Fruit fly (Drosophila melanogaster): Measurements from ENCODE around the gene Pbp95.
"Not testable (repeated sequence)": the region's sequence is repeated elsewhere in the genome, so short reads cannot be mapped to it uniquely, and the experiment has no call there.

Gene Pbp95

dm6 chr3R:8040843-8041242 is 27.3 kb downstream of the Pbp95 start, which contains the start of gene CG43060:
Gene CG43060, plus strand, starts transcription at chr3R:8041224.
- peak; percentile 38 for TF ChIP-seq CG14655 (GFP tag; optimal IDR thresholded peaks at IDR 0.05)
- no peak for TF ChIP-seq Snoo (tag; optimal IDR thresholded peaks at IDR 0.05)
- TF ChIP-seq CG32121 (GFP tag; IDR thresholded peaks at IDR 0.05) = no peak
- no peak for TF ChIP-seq gl (tag; optimal IDR thresholded peaks at IDR 0.05)
- no peak for TF ChIP-seq CG12605 (GFP tag; IDR thresholded peaks at IDR 0.05)
- peak; percentile 24; the same call in 1 of the 2 replicates for TF ChIP-seq Ets98B (GFP tag; IDR thresholded peaks at IDR 0.05)
- TF ChIP-seq CG34367 (tag; optimal IDR thresholded peaks at IDR 0.05) = no peak
- TF ChIP-seq D1 (tag; optimal IDR thresholded peaks at IDR 0.05) = no peak
- no peak for TF ChIP-seq Pif1B (GFP tag; optimal IDR thresholded peaks at IDR 0.05)
- no peak for TF ChIP-seq Pif1A (GFP tag; optimal IDR thresholded peaks at IDR 0.05)
- peak; percentile 22 for TF ChIP-seq CG8301 (tag; optimal IDR thresholded peaks at IDR 0.05)
- TF ChIP-seq CG9948 (tag; optimal IDR thresholded peaks at IDR 0.05) = no peak
- no peak for TF ChIP-seq CG13204 (GFP tag; optimal IDR thresholded peaks at IDR 0.05)
- peak; percentile 50; the same call in 2 of the 3 replicates for TF ChIP-seq CG4496 (GFP tag; IDR thresholded peaks at IDR 0.05)
- peak; percentile 29 for TF ChIP-seq CG17806 (tag; optimal IDR thresholded peaks at IDR 0.05)
- TF ChIP-seq CG10348 (GFP tag; IDR thresholded peaks at IDR 0.05) = no peak
- TF ChIP-seq CG8159 (tag; optimal IDR thresholded peaks at IDR 0.05) = peak; percentile 31
- no peak for TF ChIP-seq EcR (GFP tag; optimal IDR thresholded peaks at IDR 0.05)
- TF ChIP-seq rn (GFP tag; IDR thresholded peaks at IDR 0.05) = no peak
- no peak for TF ChIP-seq fd96Ca (GFP tag; IDR thresholded peaks at IDR 0.05)

DNA sequence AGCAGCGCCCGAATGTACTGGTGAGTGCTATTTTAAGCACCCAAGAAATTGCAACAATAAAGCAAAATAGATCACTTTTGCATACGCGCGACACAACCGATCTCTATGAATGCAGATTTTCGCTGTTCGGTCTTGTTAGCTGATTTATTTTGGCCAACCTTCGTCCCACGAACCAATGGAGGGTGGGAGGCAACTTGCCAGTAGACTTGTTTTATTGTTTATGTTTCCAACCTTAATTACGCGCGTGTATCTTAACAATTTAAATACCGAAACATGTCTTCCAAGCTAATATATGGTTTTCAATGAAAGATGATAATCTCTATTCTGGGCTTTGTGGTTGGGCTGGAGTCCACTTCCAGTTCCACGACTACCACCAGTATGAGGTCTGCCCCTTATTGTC is 35.3 kb downstream of the Pbp95 start, which contains the start of gene CG43618:
Gene CG43618, plus strand, starts transcription at position 301 of the 400 bp plus-strand sequence.
- TF ChIP-seq CG8301 (tag; optimal IDR thresholded peaks at IDR 0.05); rn (GFP tag; IDR thresholded peaks at IDR 0.05); D1 (tag; optimal IDR thresholded peaks at IDR 0.05): not testable (repeated sequence)

DNA sequence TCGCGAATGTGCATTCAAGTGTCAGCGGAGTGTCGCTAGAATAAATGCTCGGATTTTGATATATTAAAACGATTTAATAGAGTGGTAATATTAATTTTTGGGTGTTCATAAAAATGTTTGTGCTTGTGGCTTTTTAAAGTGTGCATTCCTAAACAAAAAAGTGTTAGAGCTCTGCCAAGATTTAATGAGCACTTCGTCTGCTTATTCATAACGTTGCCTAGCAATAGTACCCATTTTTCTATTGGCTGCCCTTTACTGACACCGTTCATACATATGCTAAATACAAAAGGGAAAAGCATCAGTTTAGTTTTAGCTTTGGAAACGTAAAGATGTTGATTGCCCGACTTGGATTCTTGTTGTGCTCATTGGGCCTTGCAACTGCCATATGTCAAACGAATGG is 35.8 kb downstream of the Pbp95 start, which contains the start of gene CG43061:
Gene CG43061, plus strand, starts transcription at position 301 of the 400 bp plus-strand sequence.
- TF ChIP-seq CG10348 (GFP tag; IDR thresholded peaks at IDR 0.05); rn (GFP tag; IDR thresholded peaks at IDR 0.05); EcR (GFP tag; optimal IDR thresholded peaks at IDR 0.05): not testable (repeated sequence)

DNA sequence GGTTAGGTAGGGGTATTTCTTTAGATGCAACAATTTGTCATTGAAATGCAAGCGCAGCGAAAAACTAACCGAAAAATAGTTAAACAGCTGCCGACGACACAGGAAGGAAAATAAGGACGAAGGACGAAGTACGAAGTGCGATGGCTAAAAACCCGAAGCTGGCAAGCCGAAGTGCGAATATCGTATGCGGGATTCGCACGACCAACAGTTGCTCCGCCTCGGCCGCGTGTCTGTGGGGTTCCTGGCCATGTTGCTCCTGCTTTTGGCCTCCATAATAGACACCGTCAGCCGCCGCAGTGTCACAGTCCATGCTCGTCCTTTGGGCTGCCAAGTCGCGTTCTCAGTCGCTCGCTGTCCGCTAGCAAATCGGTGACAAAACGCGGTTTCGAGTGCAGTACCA is 45.4 kb downstream of the Pbp95 start, which contains the start of gene mAChR-B:
Gene mAChR-B, plus strand, starts transcription at position 301 of the 400 bp plus-strand sequence.
- TF ChIP-seq fd96Ca (GFP tag; IDR thresholded peaks at IDR 0.05) (no peak), CG17806 (tag; optimal IDR thresholded peaks at IDR 0.05) (no peak), CG8159 (tag; optimal IDR thresholded peaks at IDR 0.05) (no peak), D1 (tag; optimal IDR thresholded peaks at IDR 0.05) (no peak), CG8301 (tag; optimal IDR thresholded peaks at IDR 0.05) (no peak), gl (tag; optimal IDR thresholded peaks at IDR 0.05) (no peak), CG4496 (GFP tag; IDR thresholded peaks at IDR 0.05) (no peak), CG9948 (tag; optimal IDR thresholded peaks at IDR 0.05) (no peak), CG32121 (GFP tag; IDR thresholded peaks at IDR 0.05) (no peak), CG13204 (GFP tag; optimal IDR thresholded peaks at IDR 0.05) (no peak), CG14655 (GFP tag; optimal IDR thresholded peaks at IDR 0.05) (no peak), Pif1B (GFP tag; optimal IDR thresholded peaks at IDR 0.05) (no peak), Snoo (tag; optimal IDR thresholded peaks at IDR 0.05) (no peak), Pif1A (GFP tag; optimal IDR thresholded peaks at IDR 0.05) (no peak)

Measured in whole organism, pupa.